Worm (Caenorhabditis elegans) whole organism, midembryonic: ENCODE data around the gene vnut-1.

Source experiments
- flt-1 ChIP-seq: fragments of 200-800 bp; sonication (Bioruptor generic); IDR thresholded peaks from 2 replicates; pipeline ENCODE4 v1.3.6; 2022; ENCODE audit warnings: missing genetic modification characterization, missing compliant biosample characterization
- klf-2 ChIP-seq: fragments of 200-800 bp; sonication (Bioruptor generic); conservative IDR thresholded peaks from 2 replicates; pipeline ENCODE4 v1.3.6; 2022; ENCODE audit warnings: missing genetic modification reagents, missing genetic modification characterization, missing compliant biosample characterization
- med-1 ChIP-seq: sonication (generic microtip); optimal IDR thresholded peaks from 2 replicates; lab custom pipeline; 2017; ENCODE audit warnings: missing genetic modification characterization, mild to moderate bottlenecking, missing compliant biosample characterization, antibody characterized with exemption, missing genetic modification reagents; ENCODE audit not compliant: insufficient read depth
- tab-1 ChIP-seq: fragments of 200-800 bp; sonication (Bioruptor generic); IDR thresholded peaks from 2 replicates; pipeline ENCODE4 v1.3.6; 2022; ENCODE audit warnings: missing genetic modification characterization, missing compliant biosample characterization

- TF ChIP-seq flt-1 (GFP tag; lab: Robert Waterston, UW) (peak; percentile 96), med-1 (GFP tag; lab: Kevin White, UChicago) (peak; percentile 72), klf-2 (GFP tag; lab: Robert Waterston, UW) (peak; percentile 88), tab-1 (GFP tag; lab: Robert Waterston, UW) (peak; percentile 92)
Measured at ce11 chrII:14496809-14497208, 7.2 kb downstream of the vnut-1 start.
